Fruit fly (Drosophila melanogaster) whole organism: ENCODE measurements around the gene lsn.

ENCODE experiments used
- CG8478 ChIP-seq: fragments of >200 bp; optimal IDR thresholded peaks from 2 replicates; lab custom pipeline; 2018; ENCODE audit warnings: inconsistent platforms
- pan ChIP-seq: fragments of >200 bp; optimal IDR thresholded peaks from 2 replicates; lab custom pipeline; 2017
- psq ChIP-seq: fragments of >200 bp; optimal IDR thresholded peaks from 2 replicates; lab custom pipeline; 2017
- usp ChIP-seq: fragments of >200 bp; optimal IDR thresholded peaks from 2 replicates; lab custom pipeline; 2017; ENCODE audit warnings: missing biosample characterization, missing genetic modification characterization, mixed read lengths

- TF ChIP-seq CG8478 (lab: Kevin White, UChicago) (no peak), usp (GFP tag; lab: Kevin White, UChicago) (no peak), pan (lab: Kevin White, UChicago) (no peak), psq (lab: Kevin White, UChicago) (no peak)
These were observed 13.5 kb downstream of the lsn start, which contains the start of gene CG34148 for dm6 chr3R:21878473-21878872.
